Worm (Caenorhabditis elegans) whole organism, L4 larva: ENCODE measurements around the gene moa-1.

Source experiments
- aly-2 ChIP-seq: sonication (generic microtip); optimal IDR thresholded peaks from 2 replicates; lab custom pipeline; 2018; ENCODE audit warnings: missing biosample characterization, missing genetic modification characterization
- ceh-32 ChIP-seq: sonication (generic microtip); optimal IDR thresholded peaks from 2 replicates; lab custom pipeline; 2016; ENCODE audit warnings: mild to moderate bottlenecking, missing genetic modification characterization, missing compliant biosample characterization; ENCODE audit not compliant: poor library complexity
- dpl-1 ChIP-seq: fragments of 150-350 bp; optimal IDR thresholded peaks from 2 replicates; lab custom pipeline; 2014; ENCODE audit warnings: missing biosample characterization, missing genetic modification reagents, missing genetic modification characterization
- egl-27 ChIP-seq: sonication (generic microtip); optimal IDR thresholded peaks from 3 replicates; lab custom pipeline; 2017; ENCODE audit warnings: missing biosample characterization, missing genetic modification reagents, missing genetic modification characterization
- lim-7 ChIP-seq: fragments of 200-800 bp; sonication (Bioruptor generic); IDR thresholded peaks from 2 replicates; pipeline ENCODE4 v1.3.6; 2022; ENCODE audit warnings: missing genetic modification characterization, missing compliant biosample characterization
- lin-15B ChIP-seq: fragments of 150-350 bp; sonication (generic microtip); optimal IDR thresholded peaks from 3 replicates; lab custom pipeline; 2014; ENCODE audit warnings: missing biosample characterization, missing genetic modification characterization
- mep-1 ChIP-seq: fragments of 150-350 bp; sonication (generic microtip); optimal IDR thresholded peaks from 3 replicates; lab custom pipeline; 2014; ENCODE audit warnings: missing biosample characterization, missing genetic modification characterization
- nhr-77 ChIP-seq: fragments of 150-350 bp; optimal IDR thresholded peaks from 2 replicates; lab custom pipeline; 2014; ENCODE audit warnings: missing biosample characterization, missing genetic modification characterization

ce11 chrIII:1922081-1922480 is 47.6 kb downstream of the moa-1 start:
- TF ChIP-seq nhr-77 (tag; lab: Kevin White, UChicago): no peak
- no peak for TF ChIP-seq lin-15B (tag; lab: Kevin White, UChicago)
- no peak for TF ChIP-seq lim-7 (GFP tag; lab: Robert Waterston, UW)
- TF ChIP-seq egl-27 (tag; lab: Kevin White, UChicago): no peak
- no peak for TF ChIP-seq mep-1 (tag; lab: Kevin White, UChicago)
- no peak for TF ChIP-seq ceh-32
- TF ChIP-seq aly-2: no peak
- TF ChIP-seq dpl-1 (GFP tag; lab: Kevin White, UChicago): no peak
